Fruit fly (Drosophila melanogaster): ENCODE measurements around the gene Cad96Cb.
A peak's percentile ranks its signal among the peaks of the same experiment; 100 is the strongest.

DNA sequence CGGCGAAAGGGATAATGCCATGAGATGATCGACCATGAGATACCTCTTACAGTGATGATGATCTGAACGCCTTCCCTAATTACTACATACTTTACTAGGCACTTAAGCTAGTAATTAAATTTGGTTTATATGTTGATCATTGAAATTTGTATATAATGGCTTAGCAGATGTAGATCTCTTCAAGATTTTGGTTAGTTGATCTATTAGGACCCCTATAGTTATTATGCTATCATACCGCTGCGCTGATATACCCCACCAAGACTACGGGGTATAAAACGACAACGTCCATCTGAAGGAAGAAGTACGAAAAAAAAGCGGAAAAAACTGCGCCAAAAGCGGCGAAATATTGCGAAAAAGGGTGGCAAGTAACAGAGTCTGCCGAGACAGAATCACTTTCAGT lies 57.9 kb downstream of the Cad96Cb start:
- peak; percentile 70 for TF ChIP-seq br (GFP tag; optimal IDR thresholded peaks at IDR 0.05)
- peak; percentile 67 for TF ChIP-seq psq (GFP tag; optimal IDR thresholded peaks at IDR 0.05)
- peak; percentile 59 for TF ChIP-seq h (GFP tag; optimal IDR thresholded peaks at IDR 0.05)
- TF ChIP-seq OdsH (GFP tag; optimal IDR thresholded peaks at IDR 0.05), result peak; percentile 64
- no peak for TF ChIP-seq Mio (GFP tag; optimal IDR thresholded peaks at IDR 0.05)
- no peak for TF ChIP-seq Hr78 (GFP tag; optimal IDR thresholded peaks at IDR 0.05)
- TF ChIP-seq tai (GFP tag; optimal IDR thresholded peaks at IDR 0.05), result no peak
- TF ChIP-seq jim (GFP tag; optimal IDR thresholded peaks at IDR 0.05), result no peak
- no peak for TF ChIP-seq Abd-B (GFP tag; optimal IDR thresholded peaks at IDR 0.05)

All from whole organism, wandering third instar larva.